Fruit fly (Drosophila melanogaster): Measurements from ENCODE around the gene CG3823.

The CG3823 gene

dm6 chrX:6311516-6311915 is 7.7 kb downstream of the CG3823 start (continued):
- TF ChIP-seq CG30431 (GFP tag; optimal IDR thresholded peaks at IDR 0.05): no peak
- TF ChIP-seq MTF-1 (GFP tag; optimal IDR thresholded peaks at IDR 0.05; ENCODE audit: borderline replicate concordance): no peak
- TF ChIP-seq Nf-YA (GFP tag; IDR thresholded peaks at IDR 0.05): no peak
- peak; percentile 21 for TF ChIP-seq Blimp-1 (GFP tag; optimal IDR thresholded peaks at IDR 0.05)
- peak; percentile 15 for TF ChIP-seq Meics (GFP tag; optimal IDR thresholded peaks at IDR 0.05)
- no peak for TF ChIP-seq CG16863 (GFP tag; optimal IDR thresholded peaks at IDR 0.05)
- TF ChIP-seq CG2129 (GFP tag; IDR thresholded peaks at IDR 0.05; ENCODE audit: partially characterized antibody): no peak
- TF ChIP-seq row (GFP tag; IDR thresholded peaks at IDR 0.05): peak; percentile 54
- no peak for TF ChIP-seq tna (GFP tag; IDR thresholded peaks at IDR 0.05; ENCODE audit: partially characterized antibody)
- TF ChIP-seq CG9817 (tag; optimal IDR thresholded peaks at IDR 0.05): no peak
- TF ChIP-seq crc (GFP tag; optimal IDR thresholded peaks at IDR 0.05): no peak
- no peak for TF ChIP-seq HmgZ (tag; optimal IDR thresholded peaks at IDR 0.05)
- TF ChIP-seq Usf (GFP tag; optimal IDR thresholded peaks at IDR 0.05): no peak
- peak; percentile 10 for TF ChIP-seq PHDP (tag; optimal IDR thresholded peaks at IDR 0.05)
- TF ChIP-seq Doc3 (GFP tag; IDR thresholded peaks at IDR 0.05; ENCODE audit: partially characterized antibody): no peak
- TF ChIP-seq BtbVII (GFP tag; optimal IDR thresholded peaks at IDR 0.05): no peak
- TF ChIP-seq az2 (GFP tag; optimal IDR thresholded peaks at IDR 0.05): no peak
- TF ChIP-seq da (GFP tag; optimal IDR thresholded peaks at IDR 0.05): no peak
- no peak for TF ChIP-seq hbn (GFP tag; IDR thresholded peaks at IDR 0.05; ENCODE audit: partially characterized antibody)
- TF ChIP-seq trh (GFP tag; optimal IDR thresholded peaks at IDR 0.05): no peak
- TF ChIP-seq bcd (GFP tag; optimal IDR thresholded peaks at IDR 0.05): peak; percentile 5
- no peak for TF ChIP-seq ATbp (GFP tag; optimal IDR thresholded peaks at IDR 0.05)
- TF ChIP-seq nmo (GFP tag; optimal IDR thresholded peaks at IDR 0.05): peak; percentile 36
- peak; percentile 22; the same call in 1 of the 3 replicates for TF ChIP-seq ci (GFP tag; IDR thresholded peaks at IDR 0.05)
- no peak for TF ChIP-seq Gug (GFP tag; IDR thresholded peaks at IDR 0.05)
- no peak for TF ChIP-seq CG9797 (GFP tag; optimal IDR thresholded peaks at IDR 0.05)
- 0 out of 2 replicates have a peak, but pooled peaks have one; percentile 7 for TF ChIP-seq CG9215 (GFP tag; IDR thresholded peaks at IDR 0.05)
- TF ChIP-seq HmgD (GFP tag; optimal IDR thresholded peaks at IDR 0.05): no peak
- no peak for TF ChIP-seq CG11247 (GFP tag; IDR thresholded peaks at IDR 0.05)
- 0 out of 2 replicates have a peak, but pooled peaks have one; percentile 24 for TF ChIP-seq HLH3B (GFP tag; IDR thresholded peaks at IDR 0.05)
- no peak for TF ChIP-seq CG17912 (GFP tag; optimal IDR thresholded peaks at IDR 0.05)
- TF ChIP-seq peb (GFP tag; IDR thresholded peaks at IDR 0.05): no peak
- TF ChIP-seq CrebB (tag; optimal IDR thresholded peaks at IDR 0.05): no peak
- TF ChIP-seq CG31365 (tag; optimal IDR thresholded peaks at IDR 0.05): no peak
- no peak for TF ChIP-seq CG17802 (tag; optimal IDR thresholded peaks at IDR 0.05)
- TF ChIP-seq Rfx (GFP tag; IDR thresholded peaks at IDR 0.05): peak; percentile 53
- no peak for TF ChIP-seq onecut (GFP tag; IDR thresholded peaks at IDR 0.05)
- 0 out of 2 replicates have a peak, but pooled peaks have one; percentile 41 for TF ChIP-seq slbo (GFP tag; IDR thresholded peaks at IDR 0.05)
- TF ChIP-seq CG12219 (GFP tag; optimal IDR thresholded peaks at IDR 0.05): no peak
- no peak for TF ChIP-seq nau (GFP tag; optimal IDR thresholded peaks at IDR 0.05)
- no peak for TF ChIP-seq mam (GFP tag; optimal IDR thresholded peaks at IDR 0.05)
- TF ChIP-seq CoRest (tag; optimal IDR thresholded peaks at IDR 0.05): no peak
- 0 out of 3 replicates have a peak, but pooled peaks have one; percentile 22 for TF ChIP-seq CG17361 (GFP tag; IDR thresholded peaks at IDR 0.05)
- no peak for TF ChIP-seq Hr3 (GFP tag; optimal IDR thresholded peaks at IDR 0.05)
- no peak for TF ChIP-seq CG12942 (GFP tag; optimal IDR thresholded peaks at IDR 0.05)
- no peak for TF ChIP-seq CG3163 (GFP tag; optimal IDR thresholded peaks at IDR 0.05)
- no peak for TF ChIP-seq yki (optimal IDR thresholded peaks at IDR 0.05)
- TF ChIP-seq pan (optimal IDR thresholded peaks at IDR 0.05): no peak
- peak in 1 of 2 experiments; percentile 10 for TF ChIP-seq pan (GFP tag; optimal IDR thresholded peaks at IDR 0.05 in 1 of 2, IDR thresholded peaks at IDR 0.05 in 1 of 2)
- TF ChIP-seq CG10321 (GFP tag; IDR thresholded peaks at IDR 0.05): no peak
- TF ChIP-seq CG1792 (GFP tag; optimal IDR thresholded peaks at IDR 0.05): no peak
- TF ChIP-seq CG1233 (GFP tag; optimal IDR thresholded peaks at IDR 0.05): no peak

Data from whole organism, embryonic.